Worm (Caenorhabditis elegans): Measurements from ENCODE around the gene zen-4.

Gene zen-4

ce11 chrIV:6155296-6155695 is 37.3 kb downstream of the zen-4 start, which contains the start of gene C11D2.7:
Gene C11D2.7, minus strand, starts transcription at chrIV:6155396.
- no peak for TF ChIP-seq isw-1 (GFP tag; IDR thresholded peaks at IDR 0.05)
- no peak for TF ChIP-seq C16A3.4 (tag; optimal IDR thresholded peaks at IDR 0.05)
- TF ChIP-seq nhr-12 (tag; optimal IDR thresholded peaks at IDR 0.05): no peak
- no peak for TF ChIP-seq tbx-2 (tag; optimal IDR thresholded peaks at IDR 0.05)
- no peak for TF ChIP-seq skn-1 (tag; optimal IDR thresholded peaks at IDR 0.05)
- no peak for TF ChIP-seq grh-1 (GFP tag; IDR thresholded peaks at IDR 0.05)
- no peak for TF ChIP-seq lin-14 (GFP tag; optimal IDR thresholded peaks at IDR 0.05)
- no peak for TF ChIP-seq fkh-4 (tag; optimal IDR thresholded peaks at IDR 0.05; ENCODE audit: borderline replicate concordance)
- TF ChIP-seq Y116A8C.19 (tag; optimal IDR thresholded peaks at IDR 0.05; ENCODE audit: borderline replicate concordance): no peak
- no peak for TF ChIP-seq nhr-237 (tag; optimal IDR thresholded peaks at IDR 0.05)
- no peak for TF ChIP-seq pax-3 (tag; optimal IDR thresholded peaks at IDR 0.05)
- no peak for TF ChIP-seq nhr-28 (tag; optimal IDR thresholded peaks at IDR 0.05)
- TF ChIP-seq sox-4 (tag; optimal IDR thresholded peaks at IDR 0.05): no peak

ce11 chrIV:6156833-6157232 is 38.8 kb downstream of the zen-4 start, which contains the start of gene C11D2.4:
Gene C11D2.4, minus strand, starts transcription at chrIV:6156960.
- TF ChIP-seq lsy-2 (tag; optimal IDR thresholded peaks at IDR 0.05) (peak; percentile 59 to 70), rnt-1 (tag; optimal IDR thresholded peaks at IDR 0.05) (peak; percentile 56), blmp-1 (tag; optimal IDR thresholded peaks at IDR 0.05) (no peak), mef-2 (tag; optimal IDR thresholded peaks at IDR 0.05) (no peak), Y116A8C.19 (tag; optimal IDR thresholded peaks at IDR 0.05; ENCODE audit: borderline replicate concordance) (no peak), lin-35 (GFP tag; optimal IDR thresholded peaks at IDR 0.05) (peak; percentile 36 to 72), jun-1 (tag; optimal IDR thresholded peaks at IDR 0.05) (no peak), dpl-1 (GFP tag; optimal IDR thresholded peaks at IDR 0.05) (peak; percentile 29 to 74 (median 66)), nhr-19 (GFP tag; conservative IDR thresholded peaks at IDR 0.05) (peak; percentile 51; the same call in 1 of the 2 replicates), skn-1 (tag; optimal IDR thresholded peaks at IDR 0.05) (peak; percentile 5), nhr-71 (tag; optimal IDR thresholded peaks at IDR 0.05) (peak; percentile 71), snu-23 (GFP tag; optimal IDR thresholded peaks at IDR 0.05) (peak; percentile 73), unc-98 (GFP tag; IDR thresholded peaks at IDR 0.05) (no peak), unc-86 (tag; optimal IDR thresholded peaks at IDR 0.05) (peak; percentile 5), hlh-4 (tag; optimal IDR thresholded peaks at IDR 0.05) (no peak), nhr-90 (tag; optimal IDR thresholded peaks at IDR 0.05; ENCODE audit: poor library complexity) (peak; percentile 37), dsc-1 (tag; optimal IDR thresholded peaks at IDR 0.05) (peak; percentile 75), fkh-8 (tag; optimal IDR thresholded peaks at IDR 0.05) (no peak), C16A3.4 (tag; optimal IDR thresholded peaks at IDR 0.05) (peak; percentile 26), egl-27 (tag; optimal IDR thresholded peaks at IDR 0.05) (no peak), aha-1 (tag; optimal IDR thresholded peaks at IDR 0.05) (no peak), xbp-1 (tag; optimal IDR thresholded peaks at IDR 0.05) (peak; percentile 49), mep-1 (tag; optimal IDR thresholded peaks at IDR 0.05) (peak; percentile 50), nhr-20 (tag; optimal IDR thresholded peaks at IDR 0.05) (peak; percentile 57), mdl-1 (tag; optimal IDR thresholded peaks at IDR 0.05) (peak in 1 of 2 experiments; percentile 73), fkh-10 (GFP tag; optimal IDR thresholded peaks at IDR 0.05) (no peak), tbx-2 (tag; optimal IDR thresholded peaks at IDR 0.05) (peak; percentile 55), efl-1 (optimal IDR thresholded peaks at IDR 0.05) (peak; percentile 61 to 74), efl-1 (GFP tag; optimal IDR thresholded peaks at IDR 0.05 in 1 of 2) (peak; percentile 64 to 93), F16B12.6 (tag; optimal IDR thresholded peaks at IDR 0.05) (peak; percentile 89), grh-1 (GFP tag; IDR thresholded peaks at IDR 0.05) (peak; percentile 52), snpc-4 (tag; optimal IDR thresholded peaks at IDR 0.05) (peak; percentile 55), irx-1 (tag; optimal IDR thresholded peaks at IDR 0.05) (peak; percentile 48), fkh-4 (tag; optimal IDR thresholded peaks at IDR 0.05; ENCODE audit: borderline replicate concordance) (no peak), pqm-1 (tag; optimal IDR thresholded peaks at IDR 0.05) (no peak), nhr-85 (tag) (no peak), unc-130 (tag; optimal IDR thresholded peaks at IDR 0.05) (peak; percentile 20), hlh-17 (GFP tag; optimal IDR thresholded peaks at IDR 0.05; ENCODE audit: borderline replicate concordance) (no peak), swsn-7 (tag; optimal IDR thresholded peaks at IDR 0.05) (peak; percentile 57), nhr-47 (tag; optimal IDR thresholded peaks at IDR 0.05) (peak; percentile 69)

All from whole organism, L1 larva.